Fruit fly (Drosophila melanogaster) whole organism, prepupa: ENCODE data around the gene SPARC.

Source experiments
- CG8632 ChIP-seq: fragments of 200-800 bp; sonication (Bioruptor generic); optimal IDR thresholded peaks from 3 replicates; lab custom pipeline; 2016; ENCODE audit warnings: missing biosample characterization, missing genetic modification characterization
- Ets96B ChIP-seq: fragments of 200-800 bp; optimal IDR thresholded peaks from 2 replicates; lab custom pipeline; 2019; ENCODE audit warnings: missing biosample characterization, mild to moderate bottlenecking, missing genetic modification characterization, moderate library complexity
- Lpt ChIP-seq: fragments of 200-800 bp; sonication (Bioruptor generic); optimal IDR thresholded peaks from 3 replicates; lab custom pipeline; 2016; ENCODE audit warnings: missing biosample characterization, missing genetic modification characterization
- dsx ChIP-seq: fragments of 200-800 bp; optimal IDR thresholded peaks from 3 replicates; lab custom pipeline; 2019; ENCODE audit warnings: missing biosample characterization, mild to moderate bottlenecking, missing genetic modification characterization, moderate library complexity; ENCODE audit not compliant: poor library complexity, severe bottlenecking
- eg ChIP-seq: fragments of 200-800 bp; sonication (Bioruptor generic); IDR thresholded peaks from 3 replicates; pipeline ENCODE4 v1.3.6; 2022; ENCODE audit warnings: missing biosample characterization, missing genetic modification characterization
- fd59A ChIP-seq: fragments of 200-800 bp; sonication (Bioruptor generic); optimal IDR thresholded peaks from 2 replicates; lab custom pipeline; 2017; ENCODE audit warnings: missing biosample characterization, mild to moderate bottlenecking, missing genetic modification characterization, missing genetic modification reagents
- fkh ChIP-seq: fragments of 200-800 bp; sonication (Bioruptor generic); optimal IDR thresholded peaks from 3 replicates; lab custom pipeline; 2017; ENCODE audit warnings: missing biosample characterization, mild to moderate bottlenecking, missing genetic modification characterization, moderate library complexity
- spab ChIP-seq: fragments of 200-800 bp; sonication (Bioruptor generic); optimal IDR thresholded peaks from 2 replicates; lab custom pipeline; 2017; ENCODE audit warnings: missing biosample characterization, mild to moderate bottlenecking, missing genetic modification characterization, missing genetic modification reagents

Gene SPARC

dm6 chr3R:26821117-26821516 lies 50.7 kb downstream of the SPARC start (continued):
- TF ChIP-seq fd59A (GFP tag; lab: Kevin White, UChicago) (peak; percentile 62), fkh (GFP tag; lab: Kevin White, UChicago) (no peak), CG8632 (GFP tag; lab: Kevin White, UChicago) (peak; percentile 52), spab (GFP tag; lab: Kevin White, UChicago) (peak; percentile 72), Lpt (GFP tag; lab: Kevin White, UChicago) (peak; percentile 39), Ets96B (tag; lab: Kevin White, UChicago) (peak; percentile 74), dsx (peak; percentile 67), eg (GFP tag; lab: Robert Waterston, UW) (peak; percentile 74)
- TF ChIP-seq, all 60 proteins: peak for 57
